Worm (Caenorhabditis elegans) whole organism, L3 larva: ENCODE data around the gene str-37.

Experiments
- aly-2 ChIP-seq: fragments of 150-350 bp; optimal IDR thresholded peaks from 2 replicates; lab custom pipeline; 2014; ENCODE audit warnings: missing biosample characterization, missing genetic modification characterization
- ama-1 ChIP-seq: fragments of 150-350 bp; optimal IDR thresholded peaks from 2 replicates; lab custom pipeline; 2018
- ceh-16 ChIP-seq: sonication (generic microtip); optimal IDR thresholded peaks from 2 replicates; lab custom pipeline; 2017; ENCODE audit warnings: missing biosample characterization, missing genetic modification characterization
- ceh-28 ChIP-seq: fragments of 150-350 bp; optimal IDR thresholded peaks from 2 replicates; lab custom pipeline; 2014; ENCODE audit warnings: missing biosample characterization, missing genetic modification reagents, missing genetic modification characterization
- ceh-82 ChIP-seq: fragments of 150-350 bp; optimal IDR thresholded peaks from 2 replicates; lab custom pipeline; 2014; ENCODE audit warnings: missing biosample characterization, missing genetic modification characterization
- ceh-9 ChIP-seq: sonication (generic microtip); optimal IDR thresholded peaks from 2 replicates; lab custom pipeline; 2018; ENCODE audit warnings: missing biosample characterization, missing genetic modification characterization
- egl-27 ChIP-seq: sonication (generic microtip); optimal IDR thresholded peaks from 4 replicates; lab custom pipeline; 2017; ENCODE audit warnings: missing biosample characterization, missing genetic modification reagents, missing genetic modification characterization
- egl-5 ChIP-seq: fragments of 150-350 bp; optimal IDR thresholded peaks from 2 replicates; lab custom pipeline; 2017; ENCODE audit warnings: missing biosample characterization, missing genetic modification reagents, missing genetic modification characterization, inconsistent platforms
- elt-1 ChIP-seq: fragments of 150-350 bp; optimal IDR thresholded peaks from 2 replicates; lab custom pipeline; 2014; ENCODE audit warnings: missing biosample characterization, missing genetic modification characterization
- elt-2 ChIP-seq: sonication (generic microtip); optimal IDR thresholded peaks from 2 replicates; lab custom pipeline; 2016; ENCODE audit warnings: missing genetic modification reagents, mild to moderate bottlenecking, missing genetic modification characterization, missing compliant biosample characterization
- elt-3 ChIP-seq, 3 experiments: fragments of 150-350 bp in 1 of 3; sonication (generic microtip) in 2 of 3; optimal IDR thresholded peaks; 2 replicates in 2 of 3; 4 replicates in 1 of 3; lab custom pipeline; 2014 to 2017; ENCODE audit warnings: missing biosample characterization in 3 of 3, missing genetic modification characterization in 3 of 3
- eor-1 ChIP-seq, 2 experiments: fragments of 150-350 bp; optimal IDR thresholded peaks; 2 replicates each; lab custom pipeline; 2014 to 2018; ENCODE audit warnings: missing biosample characterization in 2 of 2, missing genetic modification characterization in 2 of 2
- fkh-2 ChIP-seq: fragments of 150-350 bp; optimal IDR thresholded peaks from 2 replicates; lab custom pipeline; 2014; ENCODE audit warnings: missing biosample characterization, missing genetic modification reagents, missing genetic modification characterization
- hmg-11 ChIP-seq: sonication (generic microtip); optimal IDR thresholded peaks from 2 replicates; lab custom pipeline; 2016; ENCODE audit warnings: missing genetic modification characterization, missing compliant biosample characterization
- jun-1 ChIP-seq: fragments of 150-350 bp; optimal IDR thresholded peaks from 2 replicates; lab custom pipeline; 2014; ENCODE audit warnings: missing biosample characterization, missing genetic modification reagents, missing genetic modification characterization
- lin-15B ChIP-seq: fragments of 150-350 bp; optimal IDR thresholded peaks from 2 replicates; lab custom pipeline; 2014; ENCODE audit warnings: missing biosample characterization, missing genetic modification characterization
- lin-39 ChIP-seq: fragments of 150-350 bp; optimal IDR thresholded peaks from 2 replicates; lab custom pipeline; 2018; ENCODE audit warnings: missing biosample characterization, missing genetic modification reagents, missing genetic modification characterization
- lsy-12 ChIP-seq: sonication (generic microtip); optimal IDR thresholded peaks from 2 replicates; lab custom pipeline; 2016; ENCODE audit warnings: mild to moderate bottlenecking, missing genetic modification characterization, missing compliant biosample characterization
- mdl-1 ChIP-seq: fragments of 150-350 bp; optimal IDR thresholded peaks from 2 replicates; lab custom pipeline; 2014; ENCODE audit warnings: missing biosample characterization, missing genetic modification characterization
- mml-1 ChIP-seq: fragments of 150-350 bp; sonication (generic microtip); optimal IDR thresholded peaks from 3 replicates; lab custom pipeline; 2014; ENCODE audit warnings: missing biosample characterization, missing genetic modification characterization
- nfya-1 ChIP-seq: sonication (generic microtip); optimal IDR thresholded peaks from 2 replicates; lab custom pipeline; 2017; ENCODE audit warnings: missing genetic modification characterization, mild to moderate bottlenecking, missing compliant biosample characterization, antibody characterized with exemption, moderate library complexity; ENCODE audit not compliant: insufficient read depth
- nhr-11 ChIP-seq: fragments of 150-350 bp; optimal IDR thresholded peaks from 2 replicates; lab custom pipeline; 2014; ENCODE audit warnings: missing biosample characterization, missing genetic modification characterization
- nhr-12 ChIP-seq: fragments of 150-350 bp; optimal IDR thresholded peaks from 2 replicates; lab custom pipeline; 2014; ENCODE audit warnings: missing biosample characterization, missing genetic modification characterization
- nhr-23 ChIP-seq: fragments of 150-350 bp; optimal IDR thresholded peaks from 2 replicates; lab custom pipeline; 2014; ENCODE audit warnings: missing biosample characterization, missing genetic modification reagents, missing genetic modification characterization
- nhr-237 ChIP-seq: fragments of 150-350 bp; optimal IDR thresholded peaks from 2 replicates; lab custom pipeline; 2014; ENCODE audit warnings: missing biosample characterization, missing genetic modification characterization
- nhr-25 ChIP-seq: sonication (generic microtip); optimal IDR thresholded peaks from 2 replicates; lab custom pipeline; 2017; ENCODE audit warnings: missing biosample characterization, missing genetic modification characterization
- nhr-43 ChIP-seq: sonication (generic microtip); optimal IDR thresholded peaks from 2 replicates; lab custom pipeline; 2016; ENCODE audit warnings: mild to moderate bottlenecking, missing genetic modification characterization, missing compliant biosample characterization; ENCODE audit not compliant: poor library complexity, severe bottlenecking
- nhr-76 ChIP-seq: fragments of 150-350 bp; sonication (generic microtip); optimal IDR thresholded peaks from 5 replicates; lab custom pipeline; 2014; ENCODE audit warnings: missing biosample characterization, missing genetic modification characterization
- nhr-77 ChIP-seq: fragments of 150-350 bp; optimal IDR thresholded peaks from 2 replicates; lab custom pipeline; 2014; ENCODE audit warnings: missing biosample characterization, missing genetic modification characterization
- pqm-1 ChIP-seq: fragments of 150-350 bp; optimal IDR thresholded peaks from 2 replicates; lab custom pipeline; 2017; ENCODE audit warnings: missing biosample characterization, missing genetic modification characterization, inconsistent platforms
- sea-2 ChIP-seq: fragments of 150-350 bp; sonication (generic microtip); optimal IDR thresholded peaks from 4 replicates; lab custom pipeline; 2014; ENCODE audit warnings: missing biosample characterization, missing genetic modification reagents, missing genetic modification characterization
- skn-1 ChIP-seq: fragments of 150-350 bp; optimal IDR thresholded peaks from 2 replicates; lab custom pipeline; 2014; ENCODE audit warnings: missing biosample characterization, missing genetic modification characterization
- snpc-4 ChIP-seq: fragments of 150-350 bp; optimal IDR thresholded peaks from 2 replicates; lab custom pipeline; 2014; ENCODE audit warnings: missing biosample characterization, missing genetic modification characterization
- tbx-2 ChIP-seq: sonication (generic microtip); optimal IDR thresholded peaks from 2 replicates; lab custom pipeline; 2016; ENCODE audit warnings: mild to moderate bottlenecking, missing genetic modification characterization, missing compliant biosample characterization
- unc-39 ChIP-seq: sonication (generic microtip); optimal IDR thresholded peaks from 4 replicates; lab custom pipeline; 2017; ENCODE audit warnings: missing biosample characterization, missing genetic modification characterization
- unc-62 ChIP-seq: fragments of 150-350 bp; sonication (generic microtip); optimal IDR thresholded peaks from 4 replicates; lab custom pipeline; 2014; ENCODE audit warnings: missing biosample characterization, missing genetic modification reagents, missing genetic modification characterization
- ztf-11 ChIP-seq: fragments of 150-350 bp; optimal IDR thresholded peaks from 2 replicates; lab custom pipeline; 2014; ENCODE audit warnings: missing biosample characterization, missing genetic modification characterization
- ztf-4 ChIP-seq: fragments of 150-350 bp; optimal IDR thresholded peaks from 2 replicates; lab custom pipeline; 2014; ENCODE audit warnings: missing biosample characterization, missing genetic modification characterization

str-37 gene

DNA sequence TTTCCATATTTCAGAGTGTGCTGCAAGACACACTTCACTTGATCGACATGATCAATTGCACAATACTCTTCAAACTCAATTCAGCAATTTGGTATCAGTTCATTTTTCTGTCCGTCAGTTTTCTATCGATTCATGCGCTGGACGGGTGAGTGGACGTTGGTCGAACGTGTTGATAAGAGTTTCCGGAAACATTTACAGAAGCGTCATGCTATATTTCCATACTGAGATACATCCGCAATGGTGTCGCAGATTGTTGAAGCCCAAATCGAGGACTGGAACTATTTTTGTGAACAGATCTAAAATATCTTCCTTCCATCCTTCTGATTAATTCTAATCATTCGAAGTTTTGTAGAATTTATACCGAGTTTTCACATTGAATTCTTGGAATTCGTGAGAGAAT lies 42.1 kb downstream of the str-37 start:
- TF ChIP-seq lin-15B (tag; lab: Kevin White, UChicago) (no peak), lin-39 (tag; lab: Kevin White, UChicago) (no peak), ama-1 (lab: Kevin White, UChicago) (no peak), nhr-11 (tag; lab: Kevin White, UChicago) (no peak), elt-2 (tag; lab: Kevin White, UChicago) (peak; percentile 83), ceh-16 (no peak), hmg-11 (tag; lab: Kevin White, UChicago) (no peak), elt-3 (tag; optimal IDR thresholded peaks at IDR 0.05; lab: Kevin White, UChicago) (no peak), aly-2 (tag; lab: Kevin White, UChicago) (no peak), jun-1 (tag; lab: Kevin White, UChicago) (peak; percentile 73), egl-27 (tag; lab: Kevin White, UChicago) (no peak), pqm-1 (tag; lab: Kevin White, UChicago) (peak; percentile 79), nhr-43 (peak; percentile 28)
- TF ChIP-seq, all 47 proteins: peak for 4

DNA sequence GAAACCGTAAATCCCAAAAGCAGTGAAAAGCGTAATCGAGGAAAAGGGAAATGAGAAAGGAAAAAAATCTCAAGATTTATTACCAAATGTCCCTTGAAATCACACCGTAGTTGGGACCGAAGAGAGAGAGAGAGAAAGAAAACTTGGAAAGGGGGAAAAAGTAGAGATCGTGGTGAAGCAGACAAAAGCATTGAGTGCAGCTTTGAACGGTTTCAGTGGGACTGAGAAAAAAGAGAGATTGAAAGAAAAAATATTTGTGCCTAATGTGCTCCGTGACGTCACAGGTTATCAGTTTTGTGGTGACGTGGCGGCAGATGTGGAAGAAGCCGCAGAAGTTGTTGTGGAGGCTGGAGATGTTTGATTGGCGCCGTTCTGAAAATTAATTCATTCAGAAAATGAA lies 42.7 kb downstream of the str-37 start:
- no peak for TF ChIP-seq snpc-4
- TF ChIP-seq mdl-1, result no peak
- no peak for TF ChIP-seq ceh-9 (tag; lab: Kevin White, UChicago)
- TF ChIP-seq nhr-12, result no peak
- TF ChIP-seq, all 47 proteins: peak for 0

DNA sequence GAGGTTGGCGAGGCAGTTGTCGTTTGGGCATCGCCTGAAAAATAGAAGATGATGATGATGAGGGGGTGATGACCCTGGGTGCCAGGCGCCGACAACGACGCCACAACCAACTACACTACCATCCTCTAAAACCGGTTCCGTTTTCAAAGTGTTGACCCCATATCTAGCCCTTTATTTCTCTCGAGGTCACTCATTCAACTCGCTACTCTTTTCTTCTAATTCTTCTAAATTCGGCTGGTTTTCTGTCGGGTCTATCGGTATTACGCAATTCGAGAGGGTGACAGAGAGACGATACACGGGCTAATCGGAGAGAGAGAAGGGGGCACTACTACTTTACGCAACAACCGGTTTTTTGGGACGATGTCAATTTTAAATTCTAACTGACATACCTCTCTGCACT lies 43.8 kb downstream of the str-37 start:
- no peak for TF ChIP-seq nhr-77
- TF ChIP-seq skn-1 (tag; lab: Kevin White, UChicago), result no peak
- TF ChIP-seq elt-1, result peak; percentile 57
- no peak for TF ChIP-seq mml-1 (tag; lab: Kevin White, UChicago)
- no peak for TF ChIP-seq nhr-12
- peak; percentile 86 for TF ChIP-seq nhr-43
- no peak for TF ChIP-seq pqm-1 (tag; lab: Kevin White, UChicago)
- no peak for TF ChIP-seq ama-1 (lab: Kevin White, UChicago)
- no peak for TF ChIP-seq lin-39 (tag; lab: Kevin White, UChicago)
- peak in 2 of 3 experiments; percentile 59 to 81 for TF ChIP-seq elt-3 (tag; optimal IDR thresholded peaks at IDR 0.05; lab: Kevin White, UChicago)
- no peak for TF ChIP-seq sea-2 (GFP tag; lab: Kevin White, UChicago)
- no peak for TF ChIP-seq unc-39
- TF ChIP-seq egl-5 (tag; lab: Kevin White, UChicago), result peak; percentile 64
- TF ChIP-seq nhr-237 (tag; lab: Kevin White, UChicago), result no peak
- no peak for TF ChIP-seq nhr-76 (tag; lab: Kevin White, UChicago)
- no peak for TF ChIP-seq ceh-16
- no peak for TF ChIP-seq ztf-11 (tag; lab: Kevin White, UChicago)
- TF ChIP-seq nfya-1 (tag; lab: Kevin White, UChicago), result peak; percentile 13
- no peak for TF ChIP-seq ceh-9 (tag; lab: Kevin White, UChicago)
- TF ChIP-seq elt-2 (tag; lab: Kevin White, UChicago), result peak; percentile 1
- TF ChIP-seq nhr-25 (tag; lab: Kevin White, UChicago), result peak; percentile 99
- TF ChIP-seq ztf-4 (tag; lab: Kevin White, UChicago), result no peak
- peak; percentile 13 for TF ChIP-seq snpc-4
- TF ChIP-seq lsy-12 (tag; lab: Kevin White, UChicago), result peak; percentile 23
- TF ChIP-seq fkh-2 (tag; lab: Kevin White, UChicago), result no peak
- peak; percentile 12 for TF ChIP-seq mdl-1
- peak; percentile 46 for TF ChIP-seq ceh-28 (tag; lab: Kevin White, UChicago)
- TF ChIP-seq unc-62 (GFP tag; lab: Kevin White, UChicago), result peak; percentile 43
- TF ChIP-seq jun-1 (tag; lab: Kevin White, UChicago), result peak; percentile 41
- no peak for TF ChIP-seq aly-2 (tag; lab: Kevin White, UChicago)
- peak in 1 of 2 experiments; percentile 39 for TF ChIP-seq eor-1 (tag; optimal IDR thresholded peaks at IDR 0.05; lab: Kevin White, UChicago)
- peak; percentile 50 for TF ChIP-seq egl-27 (tag; lab: Kevin White, UChicago)
- no peak for TF ChIP-seq ceh-82 (tag; lab: Kevin White, UChicago)
- TF ChIP-seq nhr-11 (tag; lab: Kevin White, UChicago), result no peak
- peak; percentile 99 for TF ChIP-seq nhr-23
- peak; percentile 69 for TF ChIP-seq tbx-2
